Worm (Caenorhabditis elegans): ENCODE measurements around the gene B0212.3.

DNA sequence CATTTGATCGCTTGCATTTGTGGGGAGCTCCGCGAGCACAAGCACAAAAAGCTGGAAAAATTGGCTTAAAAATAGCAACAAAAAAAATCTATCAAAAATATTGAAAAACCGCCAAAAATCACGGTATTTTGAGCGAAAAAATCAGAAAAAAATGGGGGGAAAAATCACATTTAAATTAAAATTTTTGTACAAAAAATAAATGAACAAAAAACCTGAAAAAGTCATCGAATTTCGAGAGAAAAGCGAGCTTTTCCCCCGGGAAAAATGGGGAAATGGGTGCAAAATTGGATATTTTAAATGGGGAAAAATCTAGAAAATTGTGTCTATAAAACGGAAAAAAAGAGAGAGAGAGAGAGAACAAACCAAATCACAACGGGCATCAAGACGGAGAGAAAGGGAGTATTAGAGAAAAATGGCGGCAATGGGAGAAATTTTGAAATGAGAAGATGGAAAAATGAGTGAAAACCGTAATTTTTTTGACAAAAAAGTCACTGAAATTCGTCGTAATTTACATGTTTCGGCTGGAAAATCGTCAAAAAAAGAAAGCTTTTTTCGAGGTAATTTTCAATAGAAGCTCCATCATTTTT is 30.4 kb upstream of the B0212.3 start, which contains the start of gene ced-10:
- TF ChIP-seq elt-2 (tag; optimal IDR thresholded peaks at IDR 0.05): no peak
- no peak for TF ChIP-seq mdl-1 (tag; optimal IDR thresholded peaks at IDR 0.05)
- TF ChIP-seq nfya-1 (tag; optimal IDR thresholded peaks at IDR 0.05; ENCODE audit: insufficient read depth): no peak
- no peak for TF ChIP-seq ama-1 (optimal IDR thresholded peaks at IDR 0.05)
- no peak for TF ChIP-seq sea-2 (GFP tag; optimal IDR thresholded peaks at IDR 0.05)
- no peak for TF ChIP-seq tbx-2 (tag; optimal IDR thresholded peaks at IDR 0.05)
- TF ChIP-seq unc-62 (GFP tag; optimal IDR thresholded peaks at IDR 0.05): no peak
- TF ChIP-seq unc-39 (tag; optimal IDR thresholded peaks at IDR 0.05): no peak
- TF ChIP-seq skn-1 (tag; optimal IDR thresholded peaks at IDR 0.05): no peak
- TF ChIP-seq lin-39 (tag; optimal IDR thresholded peaks at IDR 0.05): no peak
- no peak for TF ChIP-seq ceh-9 (tag; optimal IDR thresholded peaks at IDR 0.05)
- TF ChIP-seq ztf-4 (tag; optimal IDR thresholded peaks at IDR 0.05): no peak
- no peak for TF ChIP-seq nhr-237 (tag; optimal IDR thresholded peaks at IDR 0.05)
- TF ChIP-seq nhr-12 (tag; optimal IDR thresholded peaks at IDR 0.05): no peak

Data from whole organism, L3 larva.